Worm (Caenorhabditis elegans) whole organism, L3 larva: Measurements from ENCODE around the gene bus-18.

ENCODE experiments used
- aly-2 ChIP-seq: fragments of 150-350 bp; optimal IDR thresholded peaks from 2 replicates; lab custom pipeline; 2014; ENCODE audit warnings: missing biosample characterization, missing genetic modification characterization
- ceh-82 ChIP-seq: fragments of 150-350 bp; optimal IDR thresholded peaks from 2 replicates; lab custom pipeline; 2014; ENCODE audit warnings: missing biosample characterization, missing genetic modification characterization
- daf-12 ChIP-seq: fragments of 150-350 bp; optimal IDR thresholded peaks from 2 replicates; lab custom pipeline; 2014; ENCODE audit warnings: missing biosample characterization, missing genetic modification reagents, missing genetic modification characterization
- lin-39 ChIP-seq: fragments of 150-350 bp; optimal IDR thresholded peaks from 2 replicates; lab custom pipeline; 2018; ENCODE audit warnings: missing biosample characterization, missing genetic modification reagents, missing genetic modification characterization
- nhr-23 ChIP-seq: fragments of 150-350 bp; optimal IDR thresholded peaks from 2 replicates; lab custom pipeline; 2014; ENCODE audit warnings: missing biosample characterization, missing genetic modification reagents, missing genetic modification characterization
- nhr-28 ChIP-seq: fragments of 150-350 bp; optimal IDR thresholded peaks from 2 replicates; lab custom pipeline; 2014; ENCODE audit warnings: missing biosample characterization, missing genetic modification characterization

ce11 chrV:11736896-11737295 lies 36.6 kb upstream of the bus-18 start, which contains the start of gene spe-42:
- TF ChIP-seq nhr-28 (tag; lab: Kevin White, UChicago), result no peak
- TF ChIP-seq ceh-82 (tag; lab: Kevin White, UChicago), result no peak
- no peak for TF ChIP-seq aly-2
- TF ChIP-seq daf-12 (tag; lab: Kevin White, UChicago), result no peak
- no peak for TF ChIP-seq nhr-23 (tag; lab: Kevin White, UChicago)
- TF ChIP-seq lin-39 (tag; lab: Kevin White, UChicago), result no peak
